Worm (Caenorhabditis elegans) whole organism, midembryonic: ENCODE data around the gene F38H4.4.

Experiments used
- T22C8.4 ChIP-seq: fragments of 200-800 bp; sonication (Bioruptor generic); IDR thresholded peaks from 2 replicates; pipeline ENCODE4 v1.3.6; 2022; ENCODE audit warnings: missing genetic modification characterization, missing compliant biosample characterization
- cog-1 ChIP-seq: sonication (generic microtip); optimal IDR thresholded peaks from 2 replicates; lab custom pipeline; 2016; ENCODE audit warnings: missing genetic modification characterization, missing compliant biosample characterization
- med-1 ChIP-seq: sonication (generic microtip); optimal IDR thresholded peaks from 2 replicates; lab custom pipeline; 2017; ENCODE audit warnings: missing genetic modification characterization, mild to moderate bottlenecking, missing compliant biosample characterization, antibody characterized with exemption, missing genetic modification reagents; ENCODE audit not compliant: insufficient read depth
- ztf-29 ChIP-seq: fragments of 200-800 bp; sonication (Bioruptor generic); IDR thresholded peaks from 2 replicates; pipeline ENCODE4 v1.3.6; 2022; ENCODE audit warnings: missing genetic modification reagents, missing genetic modification characterization, missing compliant biosample characterization

DNA sequence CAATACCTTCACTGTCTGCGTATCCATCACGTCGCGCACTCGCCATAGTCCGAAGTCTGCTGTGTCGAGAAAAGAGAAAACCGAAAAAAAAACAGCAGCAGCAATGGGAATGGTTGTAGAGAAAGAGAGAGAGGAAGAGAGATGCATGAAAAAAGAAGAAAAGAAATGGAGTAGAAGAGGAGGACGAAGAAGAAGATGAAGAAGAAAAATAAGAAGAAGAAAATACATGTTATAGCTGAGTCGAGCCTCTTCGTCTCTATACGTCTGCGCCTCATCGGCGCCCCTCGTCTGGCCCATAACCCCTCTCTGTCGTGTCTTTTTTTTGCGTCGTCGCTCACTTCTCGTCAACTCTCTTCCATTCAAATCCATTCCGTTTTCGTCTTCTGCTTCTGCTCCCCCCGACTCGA is 38.4 kb upstream of the F38H4.4 start:
- TF ChIP-seq ztf-29 (GFP tag; lab: Robert Waterston, UW), result no peak
- peak; percentile 31 for TF ChIP-seq cog-1
- no peak for TF ChIP-seq med-1 (GFP tag; lab: Kevin White, UChicago)
- TF ChIP-seq T22C8.4 (GFP tag; lab: Robert Waterston, UW), result no peak
